Worm (Caenorhabditis elegans) whole organism, young adult: ENCODE data around the gene fbxa-89.

Experiments used
- B0035.1 ChIP-seq: sonication (generic microtip); optimal IDR thresholded peaks from 2 replicates; lab custom pipeline; 2016; ENCODE audit warnings: missing genetic modification characterization, mild to moderate bottlenecking, missing compliant biosample characterization, missing genotype, missing genetic modification reagents
- B0261.1 ChIP-seq: sonication (generic microtip); optimal IDR thresholded peaks from 2 replicates; lab custom pipeline; 2016; ENCODE audit warnings: mild to moderate bottlenecking, missing genetic modification characterization, moderate library complexity, missing compliant biosample characterization
- D2030.7 ChIP-seq: fragments of 200-800 bp; sonication (Bioruptor generic); IDR thresholded peaks from 2 replicates; pipeline ENCODE4 v1.3.6; 2022; ENCODE audit warnings: missing genetic modification reagents, missing genetic modification characterization, missing compliant biosample characterization
- F33H1.4 ChIP-seq: fragments of 200-800 bp; sonication (Bioruptor generic); IDR thresholded peaks from 2 replicates; pipeline ENCODE4 v1.3.6; 2022; ENCODE audit warnings: missing genetic modification reagents, missing genetic modification characterization, missing compliant biosample characterization
- T07F8.4 ChIP-seq: sonication (generic microtip); optimal IDR thresholded peaks from 2 replicates; lab custom pipeline; 2016; ENCODE audit warnings: mild to moderate bottlenecking, missing genetic modification characterization, moderate library complexity, missing compliant biosample characterization
- Y53F4B.3 ChIP-seq: fragments of 200-800 bp; sonication (Bioruptor generic); IDR thresholded peaks from 2 replicates; pipeline ENCODE4 v1.3.6; 2022; ENCODE audit warnings: missing genetic modification reagents, missing genetic modification characterization, missing compliant biosample characterization
- ZK185.1 ChIP-seq: sonication (generic microtip); optimal IDR thresholded peaks from 2 replicates; lab custom pipeline; 2016; ENCODE audit warnings: mild to moderate bottlenecking, missing genetic modification characterization, missing compliant biosample characterization; ENCODE audit not compliant: poor library complexity, severe bottlenecking
- attf-3 ChIP-seq: fragments of 200-800 bp; sonication (Bioruptor generic); conservative IDR thresholded peaks from 2 replicates; pipeline ENCODE4 v1.3.6; 2022; ENCODE audit warnings: missing genetic modification reagents, missing genetic modification characterization, missing compliant biosample characterization
- ceh-58 ChIP-seq: fragments of 200-800 bp; sonication (Bioruptor generic); IDR thresholded peaks from 2 replicates; pipeline ENCODE4 v1.3.6; 2022; ENCODE audit warnings: missing genetic modification characterization, missing compliant biosample characterization
- dox-1 ChIP-seq: fragments of 200-800 bp; sonication (Bioruptor generic); IDR thresholded peaks from 2 replicates; pipeline ENCODE4 v1.3.6; 2022; ENCODE audit warnings: missing genetic modification reagents, missing genetic modification characterization, missing compliant biosample characterization
- dpff-1 ChIP-seq: sonication (generic microtip); optimal IDR thresholded peaks from 2 replicates; lab custom pipeline; 2017; ENCODE audit warnings: mild to moderate bottlenecking, missing genetic modification characterization, missing compliant biosample characterization
- egrh-3 ChIP-seq: fragments of 200-800 bp; sonication (Bioruptor generic); IDR thresholded peaks from 2 replicates; pipeline ENCODE4 v1.3.6; 2022; ENCODE audit warnings: missing genetic modification reagents, missing genetic modification characterization, missing compliant biosample characterization
- fkh-3 ChIP-seq: sonication (generic microtip); optimal IDR thresholded peaks from 2 replicates; lab custom pipeline; 2016; ENCODE audit warnings: mild to moderate bottlenecking, missing genetic modification characterization, missing compliant biosample characterization
- him-1 ChIP-seq: sonication (generic microtip); optimal IDR thresholded peaks from 2 replicates; lab custom pipeline; 2016; ENCODE audit warnings: missing genotype, missing genetic modification reagents, missing genetic modification characterization, missing compliant biosample characterization
- hsf-1 ChIP-seq: fragments of 200-800 bp; sonication (Bioruptor generic); IDR thresholded peaks from 2 replicates; pipeline ENCODE4 v1.3.6; 2022; ENCODE audit warnings: missing genetic modification reagents, missing genetic modification characterization, missing compliant biosample characterization
- lag-1 ChIP-seq: fragments of 200-800 bp; sonication (Bioruptor generic); IDR thresholded peaks from 2 replicates; pipeline ENCODE4 v1.3.6; 2022; ENCODE audit warnings: missing genetic modification reagents, missing genetic modification characterization, missing compliant biosample characterization
- lin-26 ChIP-seq: fragments of 200-800 bp; sonication (Bioruptor generic); IDR thresholded peaks from 2 replicates; pipeline ENCODE4 v1.3.6; 2022; ENCODE audit warnings: missing genetic modification reagents, missing genetic modification characterization, missing compliant biosample characterization
- lir-1 ChIP-seq: fragments of 200-800 bp; sonication (Bioruptor generic); conservative IDR thresholded peaks from 2 replicates; pipeline ENCODE4 v1.3.6; 2022; ENCODE audit warnings: missing genetic modification reagents, missing genetic modification characterization, missing compliant biosample characterization
- madf-10 ChIP-seq: sonication (generic microtip); optimal IDR thresholded peaks from 2 replicates; lab custom pipeline; 2016; ENCODE audit warnings: mild to moderate bottlenecking, missing genetic modification characterization, missing compliant biosample characterization
- madf-6 ChIP-seq: fragments of 200-800 bp; sonication (Bioruptor generic); IDR thresholded peaks from 2 replicates; pipeline ENCODE4 v1.3.6; 2022; ENCODE audit warnings: missing genetic modification reagents, missing genetic modification characterization, missing compliant biosample characterization
- madf-8 ChIP-seq: fragments of 200-800 bp; sonication (Bioruptor generic); conservative IDR thresholded peaks from 2 replicates; pipeline ENCODE4 v1.3.6; 2022; ENCODE audit warnings: missing genetic modification reagents, missing genetic modification characterization, missing compliant biosample characterization
- mcd-1 ChIP-seq: fragments of 200-800 bp; sonication (Bioruptor generic); IDR thresholded peaks from 2 replicates; pipeline ENCODE4 v1.3.6; 2022; ENCODE audit warnings: missing genetic modification reagents, missing genetic modification characterization, missing compliant biosample characterization
- nfya-1 ChIP-seq: sonication (generic microtip); optimal IDR thresholded peaks from 2 replicates; lab custom pipeline; 2017; ENCODE audit warnings: antibody characterized with exemption, missing compliant biosample characterization, missing genetic modification characterization, borderline replicate concordance; ENCODE audit not compliant: insufficient read depth
- nfya-2 ChIP-seq: fragments of 200-800 bp; sonication (Bioruptor generic); IDR thresholded peaks from 2 replicates; pipeline ENCODE4 v1.3.6; 2022; ENCODE audit warnings: missing genetic modification reagents, missing genetic modification characterization, missing compliant biosample characterization
- nfyb-1 ChIP-seq: fragments of 200-800 bp; sonication (Bioruptor generic); IDR thresholded peaks from 2 replicates; pipeline ENCODE4 v1.3.6; 2022; ENCODE audit warnings: missing genetic modification reagents, missing genetic modification characterization, missing compliant biosample characterization
- nhr-80 ChIP-seq: sonication (generic microtip); optimal IDR thresholded peaks from 2 replicates; lab custom pipeline; 2016; ENCODE audit warnings: missing genetic modification characterization, missing compliant biosample characterization
- rec-8 ChIP-seq, 2 experiments: sonication (generic microtip); optimal IDR thresholded peaks; 2 replicates each; lab custom pipeline; 2016; ENCODE audit warnings: mild to moderate bottlenecking in 2 of 2, missing genetic modification characterization in 2 of 2, missing genetic modification reagents in 2 of 2, missing genotype in 2 of 2, missing biosample characterization in 1 of 2, missing compliant biosample characterization in 1 of 2, moderate library complexity in 1 of 2
- rpc-1 ChIP-seq, 2 experiments: fragments of 150-350 bp in 1 of 2; sonication (generic microtip) in 1 of 2; optimal IDR thresholded peaks; 2 replicates each; lab custom pipeline; 2014 to 2018; ENCODE audit warnings: missing biosample characterization in 1 of 2, missing genetic modification characterization in 1 of 2, missing genetic modification reagents in 1 of 2, missing genotype in 1 of 2
- snpc-4 ChIP-seq, 5 experiments: fragments of 150-350 bp in 1 of 5; sonication (generic microtip) in 4 of 5; optimal IDR thresholded peaks; 2 replicates each; lab custom pipeline; 2014 to 2018; ENCODE audit warnings: missing genetic modification characterization in 5 of 5, missing biosample characterization in 3 of 5, antibody characterized with exemption in 2 of 5, mild to moderate bottlenecking in 2 of 5, missing compliant biosample characterization in 2 of 5, missing genotype in 2 of 5, moderate library complexity in 2 of 5, missing genetic modification reagents in 1 of 5
- tbp1 ChIP-seq: fragments of 200-800 bp; sonication (Bioruptor generic); optimal IDR thresholded peaks from 2 replicates; lab custom pipeline; 2018; ENCODE audit warnings: mild to moderate bottlenecking, missing genetic modification characterization, missing compliant biosample characterization
- zim-3 ChIP-seq: sonication (generic microtip); optimal IDR thresholded peaks from 2 replicates; lab custom pipeline; 2017; ENCODE audit warnings: mild to moderate bottlenecking, missing genetic modification characterization, moderate library complexity, missing compliant biosample characterization
- ztf-3 ChIP-seq: fragments of 200-800 bp; sonication (Bioruptor generic); optimal IDR thresholded peaks from 2 replicates; lab custom pipeline; 2018; ENCODE audit warnings: mild to moderate bottlenecking, missing genetic modification characterization, missing compliant biosample characterization
- ztf-6 ChIP-seq: fragments of 200-800 bp; sonication (Bioruptor generic); IDR thresholded peaks from 2 replicates; pipeline ENCODE4 v1.3.6; 2022; ENCODE audit warnings: missing genetic modification reagents, missing genetic modification characterization, missing compliant biosample characterization

The fbxa-89 gene

DNA sequence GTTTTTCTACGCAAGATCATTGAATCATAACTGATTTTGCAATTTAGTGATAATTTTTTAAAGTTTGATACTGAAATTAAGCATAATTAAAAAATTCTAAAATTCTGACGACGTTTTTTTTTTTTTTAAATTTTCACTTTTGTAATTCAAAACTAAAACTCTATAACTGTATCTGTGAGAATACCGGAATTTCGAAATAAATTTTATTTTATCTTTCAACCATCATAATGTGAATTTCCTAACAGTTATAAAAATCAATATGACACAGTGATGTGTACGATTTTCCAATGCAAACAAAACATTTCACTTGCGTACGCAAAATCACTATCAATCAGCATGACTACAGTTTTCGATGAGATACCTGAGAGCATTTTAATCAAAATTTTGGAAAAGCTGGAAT is at the start of gene fbxa-89, which contains the start of gene grl-15:
Gene fbxa-89, plus strand, starts transcription at position 271 of the 400 bp plus-strand sequence.
Gene grl-15, minus strand, starts transcription at position 101 of the 400 bp plus-strand sequence.
- TF ChIP-seq fkh-3 (tag; lab: Kevin White, UChicago) (no peak), nhr-80 (peak; percentile 29)

- no peak for TF ChIP-seq tbp1
- TF ChIP-seq nfya-1 (tag; lab: Kevin White, UChicago): no peak
- no peak for TF ChIP-seq attf-3 (GFP tag; lab: Robert Waterston, UW)
- TF ChIP-seq dpff-1: no peak
- no peak for TF ChIP-seq madf-6 (GFP tag; lab: Robert Waterston, UW)
- TF ChIP-seq T07F8.4: no peak
- TF ChIP-seq snpc-4 (GFP tag; optimal IDR thresholded peaks at IDR 0.05; lab: Kevin White, UChicago): no peak
- TF ChIP-seq snpc-4 (tag; optimal IDR thresholded peaks at IDR 0.05; lab: Kevin White, UChicago): no peak
- no peak for TF ChIP-seq F33H1.4 (GFP tag; lab: Robert Waterston, UW)
- no peak for TF ChIP-seq madf-10 (tag; lab: Kevin White, UChicago)
- TF ChIP-seq lir-1 (GFP tag; lab: Robert Waterston, UW): no peak
- TF ChIP-seq zim-3: no peak
- no peak for TF ChIP-seq dox-1 (GFP tag; lab: Robert Waterston, UW)
- no peak for TF ChIP-seq nfyb-1 (GFP tag; lab: Robert Waterston, UW)
Measured at ce11 chrIII:12188236-12188635, 47.7 kb upstream of the fbxa-89 start.

- peak; percentile 27; the same call in 1 of the 2 replicates for TF ChIP-seq D2030.7 (GFP tag; lab: Robert Waterston, UW)
- TF ChIP-seq B0261.1: peak; percentile 46
- peak; percentile 76 for TF ChIP-seq tbp1
- TF ChIP-seq rpc-1 (optimal IDR thresholded peaks at IDR 0.05; lab: Kevin White, UChicago): peak; percentile 9
- peak; percentile 68 for TF ChIP-seq rpc-1 (tag; optimal IDR thresholded peaks at IDR 0.05; lab: Kevin White, UChicago)
- 0 out of 2 replicates have a peak, but pooled peaks have one; percentile 55 for TF ChIP-seq nfyb-1 (GFP tag; lab: Robert Waterston, UW)
- 0 out of 2 replicates have a peak, but pooled peaks have one; percentile 67 for TF ChIP-seq lin-26 (GFP tag; lab: Robert Waterston, UW)
Measured at ce11 chrIII:12192589-12192988, 43.4 kb upstream of the fbxa-89 start.

DNA sequence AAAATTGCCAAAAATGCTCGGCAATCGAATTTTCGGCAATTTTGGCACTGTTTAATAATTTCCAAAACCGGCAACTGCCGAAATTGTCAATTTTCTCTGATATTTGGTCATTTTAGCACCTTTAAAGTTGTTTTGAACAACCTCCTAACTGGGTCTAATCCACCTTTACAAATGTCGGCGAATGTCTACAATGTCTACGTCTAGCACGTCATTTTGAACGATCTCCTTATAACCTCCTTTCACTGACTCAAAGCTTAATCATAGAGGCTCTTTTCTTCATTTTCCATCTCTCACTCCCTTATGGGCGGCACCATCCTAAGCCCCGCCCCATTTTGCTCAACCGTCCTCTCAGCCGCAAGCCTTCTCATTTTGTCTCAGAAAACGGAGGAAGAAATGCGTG is 41.8 kb upstream of the fbxa-89 start, which contains the start of gene Y75B8A.44:
Gene Y75B8A.44, plus strand, starts transcription at position 301 of the 400 bp plus-strand sequence.
- TF ChIP-seq mcd-1 (GFP tag; lab: Robert Waterston, UW) (no peak), him-1 (tag; lab: Kevin White, UChicago) (no peak), ceh-58 (GFP tag; lab: Robert Waterston, UW) (no peak), Y53F4B.3 (GFP tag; lab: Robert Waterston, UW) (no peak), B0035.1 (tag; lab: Kevin White, UChicago) (no peak), lin-26 (GFP tag; lab: Robert Waterston, UW) (no peak), nfya-2 (no peak), F33H1.4 (GFP tag; lab: Robert Waterston, UW) (no peak), ztf-3 (GFP tag; lab: Kevin White, UChicago) (no peak), rec-8 (tag; optimal IDR thresholded peaks at IDR 0.05; lab: Kevin White, UChicago) (no peak), ztf-6 (GFP tag; lab: Robert Waterston, UW) (no peak), egrh-3 (no peak), lag-1 (GFP tag; lab: Robert Waterston, UW) (no peak), madf-8 (GFP tag; lab: Robert Waterston, UW) (no peak), hsf-1 (GFP tag; lab: Robert Waterston, UW) (no peak), attf-3 (GFP tag; lab: Robert Waterston, UW) (no peak), ZK185.1 (tag; lab: Kevin White, UChicago) (no peak)
